Fruit fly (Drosophila melanogaster) whole organism, prepupa: Measurements from ENCODE around the gene CAHbeta.

Source experiments
- Blimp-1 ChIP-seq: fragments of 200-800 bp; sonication (Bioruptor generic); optimal IDR thresholded peaks from 3 replicates; lab custom pipeline; 2017; ENCODE audit warnings: missing biosample characterization, missing genetic modification characterization, mild to moderate bottlenecking, moderate library complexity, missing genetic modification reagents
- CG10631 ChIP-seq: fragments of 200-800 bp; sonication (Bioruptor generic); optimal IDR thresholded peaks from 2 replicates; lab custom pipeline; 2016; ENCODE audit warnings: missing biosample characterization, missing genetic modification characterization
- CG10669 ChIP-seq: fragments of 200-800 bp; sonication (Bioruptor generic); optimal IDR thresholded peaks from 3 replicates; lab custom pipeline; 2018; ENCODE audit warnings: missing biosample characterization, mild to moderate bottlenecking, missing genetic modification characterization, moderate library complexity
- CG11762 ChIP-seq: fragments of 200-800 bp; sonication (Bioruptor generic); optimal IDR thresholded peaks from 3 replicates; lab custom pipeline; 2016; ENCODE audit warnings: missing biosample characterization, missing genetic modification characterization; ENCODE audit not compliant: insufficient read depth
- CG1621 ChIP-seq: fragments of 200-800 bp; sonication (Bioruptor generic); optimal IDR thresholded peaks from 3 replicates; lab custom pipeline; 2018; ENCODE audit warnings: missing biosample characterization, mild to moderate bottlenecking, missing genetic modification characterization
- CG16779 ChIP-seq: fragments of 200-800 bp; sonication (Bioruptor generic); optimal IDR thresholded peaks from 3 replicates; lab custom pipeline; 2017; ENCODE audit warnings: missing biosample characterization, mild to moderate bottlenecking, missing genetic modification characterization
- CG3032 ChIP-seq: fragments of 200-800 bp; optimal IDR thresholded peaks from 2 replicates; lab custom pipeline; 2019; ENCODE audit warnings: missing biosample characterization, mild to moderate bottlenecking, missing genetic modification characterization, moderate library complexity
- CG31627 ChIP-seq: fragments of 200-800 bp; sonication (Bioruptor generic); optimal IDR thresholded peaks from 3 replicates; lab custom pipeline; 2016; ENCODE audit warnings: missing biosample characterization, missing genetic modification characterization
- CG32006 ChIP-seq: fragments of 200-800 bp; sonication (Bioruptor generic); optimal IDR thresholded peaks from 3 replicates; lab custom pipeline; 2017; ENCODE audit warnings: missing biosample characterization, mild to moderate bottlenecking, missing genetic modification characterization
- CG34406 ChIP-seq: fragments of 200-800 bp; sonication (Bioruptor generic); optimal IDR thresholded peaks from 3 replicates; lab custom pipeline; 2016; ENCODE audit warnings: missing biosample characterization, missing genetic modification characterization
- CG4318 ChIP-seq: fragments of 200-800 bp; sonication (Bioruptor generic); optimal IDR thresholded peaks from 3 replicates; lab custom pipeline; 2017; ENCODE audit warnings: missing biosample characterization, mild to moderate bottlenecking, missing genetic modification characterization
- CG6163 ChIP-seq: fragments of 200-800 bp; sonication (Bioruptor generic); IDR thresholded peaks from 3 replicates; pipeline ENCODE4 v1.3.6; 2022; ENCODE audit warnings: missing biosample characterization, missing genetic modification characterization
- CG6808 ChIP-seq: fragments of 200-800 bp; sonication (Bioruptor generic); optimal IDR thresholded peaks from 3 replicates; lab custom pipeline; 2017; ENCODE audit warnings: missing biosample characterization, missing genetic modification characterization, mild to moderate bottlenecking, moderate library complexity, missing genetic modification reagents
- CG6854 ChIP-seq: fragments of 200-800 bp; sonication (Bioruptor generic); optimal IDR thresholded peaks from 2 replicates; lab custom pipeline; 2017; ENCODE audit warnings: missing biosample characterization, mild to moderate bottlenecking, missing genetic modification characterization
- CG8119 ChIP-seq: fragments of 200-800 bp; sonication (Bioruptor generic); IDR thresholded peaks from 3 replicates; pipeline ENCODE4 v1.3.6; 2022; ENCODE audit warnings: missing biosample characterization, missing genetic modification characterization
- CG8319 ChIP-seq: fragments of 200-800 bp; sonication (Bioruptor generic); optimal IDR thresholded peaks from 3 replicates; lab custom pipeline; 2016; ENCODE audit warnings: missing biosample characterization, missing genetic modification characterization
- CG8632 ChIP-seq: fragments of 200-800 bp; sonication (Bioruptor generic); optimal IDR thresholded peaks from 3 replicates; lab custom pipeline; 2016; ENCODE audit warnings: missing biosample characterization, missing genetic modification characterization
- Eip75B ChIP-seq: fragments of 200-800 bp; sonication (Bioruptor generic); optimal IDR thresholded peaks from 3 replicates; lab custom pipeline; 2016; ENCODE audit warnings: missing biosample characterization, missing genetic modification characterization
- Eip78C ChIP-seq: fragments of 200-800 bp; sonication (Bioruptor generic); peaks from one replicate; lab custom pipeline; 2016; ENCODE audit warnings: missing biosample characterization, missing genetic modification characterization
- Eip93F ChIP-seq: fragments of 200-800 bp; sonication (Bioruptor generic); optimal IDR thresholded peaks from 2 replicates; lab custom pipeline; 2016; ENCODE audit warnings: missing biosample characterization, mild to moderate bottlenecking, missing genetic modification characterization
- Ets21C ChIP-seq: fragments of 200-800 bp; sonication (Bioruptor generic); optimal IDR thresholded peaks from 3 replicates; lab custom pipeline; 2016; ENCODE audit warnings: missing biosample characterization, missing genetic modification characterization
- Ets96B ChIP-seq: fragments of 200-800 bp; optimal IDR thresholded peaks from 2 replicates; lab custom pipeline; 2019; ENCODE audit warnings: missing biosample characterization, mild to moderate bottlenecking, missing genetic modification characterization, moderate library complexity
- Gug ChIP-seq: fragments of 200-800 bp; sonication (Bioruptor generic); IDR thresholded peaks from 2 replicates; pipeline ENCODE4 v1.3.6; 2022; ENCODE audit warnings: missing biosample characterization, missing genetic modification characterization
- Hr38 ChIP-seq: sonication (Bioruptor generic); optimal IDR thresholded peaks from 2 replicates; lab custom pipeline; 2016; ENCODE audit warnings: missing biosample characterization, missing genetic modification characterization
- Hr39 ChIP-seq: fragments of 200-800 bp; sonication (Bioruptor generic); optimal IDR thresholded peaks from 2 replicates; lab custom pipeline; 2016; ENCODE audit warnings: missing biosample characterization, missing genetic modification characterization
- Hr4 ChIP-seq: fragments of 200-800 bp; sonication (Bioruptor generic); optimal IDR thresholded peaks from 3 replicates; lab custom pipeline; 2016; ENCODE audit warnings: missing biosample characterization, missing genetic modification characterization
- Lpt ChIP-seq: fragments of 200-800 bp; sonication (Bioruptor generic); optimal IDR thresholded peaks from 3 replicates; lab custom pipeline; 2016; ENCODE audit warnings: missing biosample characterization, missing genetic modification characterization
- Met ChIP-seq: fragments of 200-800 bp; sonication (Bioruptor generic); optimal IDR thresholded peaks from 3 replicates; lab custom pipeline; 2016; ENCODE audit warnings: missing biosample characterization, missing genetic modification characterization
- Smox ChIP-seq: fragments of 200-800 bp; sonication (Bioruptor generic); optimal IDR thresholded peaks from 3 replicates; lab custom pipeline; 2016; ENCODE audit warnings: missing biosample characterization, missing genetic modification characterization
- Sox102F ChIP-seq: fragments of 200-800 bp; sonication (Bioruptor generic); optimal IDR thresholded peaks from 2 replicates; lab custom pipeline; 2016; ENCODE audit warnings: missing biosample characterization, mild to moderate bottlenecking, missing genetic modification characterization
- Sox15 ChIP-seq: fragments of 200-800 bp; sonication (Bioruptor generic); optimal IDR thresholded peaks from 3 replicates; lab custom pipeline; 2016; ENCODE audit warnings: missing biosample characterization, missing genetic modification characterization
- acj6 ChIP-seq: fragments of 200-800 bp; sonication (Bioruptor generic); optimal IDR thresholded peaks from 3 replicates; lab custom pipeline; 2016; ENCODE audit warnings: missing biosample characterization, missing genetic modification characterization
- dac ChIP-seq: fragments of 200-800 bp; sonication (Bioruptor generic); optimal IDR thresholded peaks from 2 replicates; lab custom pipeline; 2017; ENCODE audit warnings: missing biosample characterization, mild to moderate bottlenecking, missing genetic modification characterization
- dsx ChIP-seq: fragments of 200-800 bp; optimal IDR thresholded peaks from 3 replicates; lab custom pipeline; 2019; ENCODE audit warnings: missing biosample characterization, mild to moderate bottlenecking, missing genetic modification characterization, moderate library complexity; ENCODE audit not compliant: poor library complexity, severe bottlenecking
- eg ChIP-seq: fragments of 200-800 bp; sonication (Bioruptor generic); IDR thresholded peaks from 3 replicates; pipeline ENCODE4 v1.3.6; 2022; ENCODE audit warnings: missing biosample characterization, missing genetic modification characterization
- esn ChIP-seq: fragments of 200-800 bp; sonication (Bioruptor generic); optimal IDR thresholded peaks from 2 replicates; lab custom pipeline; 2016; ENCODE audit warnings: missing biosample characterization, mild to moderate bottlenecking, missing genetic modification characterization, moderate library complexity
- lz ChIP-seq: fragments of 200-800 bp; sonication (Bioruptor generic); optimal IDR thresholded peaks from 3 replicates; lab custom pipeline; 2016; ENCODE audit warnings: missing biosample characterization, missing genetic modification characterization
- pdm3 ChIP-seq: fragments of 200-800 bp; sonication (Bioruptor generic); optimal IDR thresholded peaks from 3 replicates; lab custom pipeline; 2016; ENCODE audit warnings: missing biosample characterization, missing genetic modification characterization
- salr ChIP-seq, 2 experiments: fragments of 200-800 bp; sonication (Bioruptor generic); optimal IDR thresholded peaks; 3 replicates each; lab custom pipeline; 2016 to 2018; ENCODE audit warnings: missing biosample characterization in 2 of 2, missing genetic modification characterization in 2 of 2, mild to moderate bottlenecking in 1 of 2
- spab ChIP-seq: fragments of 200-800 bp; sonication (Bioruptor generic); optimal IDR thresholded peaks from 2 replicates; lab custom pipeline; 2017; ENCODE audit warnings: missing biosample characterization, mild to moderate bottlenecking, missing genetic modification characterization, missing genetic modification reagents
- ss ChIP-seq, 2 experiments: fragments of 200-800 bp; sonication (Bioruptor generic); optimal IDR thresholded peaks; 2 replicates in 1 of 2; 3 replicates in 1 of 2; lab custom pipeline; 2017 to 2018; ENCODE audit warnings: mild to moderate bottlenecking in 2 of 2, missing biosample characterization in 2 of 2, missing genetic modification characterization in 2 of 2, moderate library complexity in 1 of 2
- svp ChIP-seq: fragments of 200-800 bp; sonication (Bioruptor generic); peaks from one replicate; lab custom pipeline; 2016; ENCODE audit warnings: missing biosample characterization, missing genetic modification characterization
- topi ChIP-seq: fragments of 200-800 bp; sonication (Bioruptor generic); optimal IDR thresholded peaks from 3 replicates; lab custom pipeline; 2016; ENCODE audit warnings: missing biosample characterization, missing genetic modification characterization
- vri ChIP-seq: fragments of 200-800 bp; sonication (Bioruptor generic); optimal IDR thresholded peaks from 3 replicates; lab custom pipeline; 2016; ENCODE audit warnings: missing biosample characterization, mild to moderate bottlenecking, missing genetic modification characterization

CAHbeta gene

dm6 chr3R:8963756-8964342 is 16.8 kb upstream of the CAHbeta start (continued):
- no peak for TF ChIP-seq Ets21C (GFP tag; lab: Kevin White, UChicago)
- peak; percentile 4 for TF ChIP-seq Smox (GFP tag; lab: Kevin White, UChicago)
- no peak for TF ChIP-seq CG10631 (GFP tag; lab: Kevin White, UChicago)
- peak; percentile 56 for TF ChIP-seq CG4318 (GFP tag; lab: Kevin White, UChicago)
- TF ChIP-seq eg (GFP tag; lab: Robert Waterston, UW): peak; percentile 75
- TF ChIP-seq Hr38 (GFP tag; lab: Kevin White, UChicago): no peak
- no peak for TF ChIP-seq CG16779
- TF ChIP-seq salr (GFP tag; optimal IDR thresholded peaks at IDR 0.05; lab: Kevin White, UChicago): no peak

- TF ChIP-seq Sox102F (GFP tag; lab: Kevin White, UChicago): no peak
- no peak for TF ChIP-seq CG6163 (GFP tag; lab: Robert Waterston, UW)
- TF ChIP-seq CG8632 (GFP tag; lab: Kevin White, UChicago): no peak
- no peak for TF ChIP-seq spab (GFP tag; lab: Kevin White, UChicago)
- TF ChIP-seq Eip75B (GFP tag; lab: Kevin White, UChicago): no peak
- TF ChIP-seq Met (GFP tag; lab: Kevin White, UChicago): no peak
- no peak for TF ChIP-seq Lpt
- no peak for TF ChIP-seq CG31627 (GFP tag; lab: Kevin White, UChicago)
- no peak for TF ChIP-seq pdm3 (GFP tag; lab: Kevin White, UChicago)
- no peak for TF ChIP-seq CG11762 (GFP tag; lab: Kevin White, UChicago)
- no peak for TF ChIP-seq CG3032 (tag; lab: Kevin White, UChicago)
Measured at dm6 chr3R:8965546-8965945, 15.1 kb upstream of the CAHbeta start.

DNA sequence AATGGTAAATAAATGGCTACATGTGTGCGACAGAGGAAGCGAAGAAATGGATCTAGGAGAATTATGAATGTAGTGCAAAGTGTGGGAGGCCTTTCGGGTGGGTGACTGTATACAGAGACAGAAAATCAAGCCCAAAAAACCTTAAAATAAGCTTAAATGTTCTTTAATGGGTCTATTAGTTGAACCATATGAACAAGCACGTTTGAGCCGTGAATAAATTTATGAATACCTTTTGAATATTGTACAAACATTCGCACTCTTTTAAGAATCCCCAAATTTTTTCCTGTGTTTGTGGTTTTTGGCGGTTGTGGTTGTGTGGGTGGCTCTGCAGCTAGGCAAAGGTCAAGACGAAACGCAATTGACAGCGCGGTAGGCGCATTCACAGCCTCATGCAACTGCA is 14.1 kb upstream of the CAHbeta start:
- TF ChIP-seq dsx (GFP tag; lab: Kevin White, UChicago) (no peak), salr (GFP tag; optimal IDR thresholded peaks at IDR 0.05; lab: Kevin White, UChicago) (peak in 1 of 2 experiments; percentile 10), Sox15 (GFP tag; lab: Kevin White, UChicago) (no peak), Hr39 (GFP tag; lab: Kevin White, UChicago) (no peak), CG1621 (tag; lab: Kevin White, UChicago) (no peak), Hr4 (GFP tag; lab: Kevin White, UChicago) (peak; percentile 2), Hr38 (GFP tag; lab: Kevin White, UChicago) (no peak), Ets96B (tag; lab: Kevin White, UChicago) (no peak), CG32006 (GFP tag; lab: Kevin White, UChicago) (peak; percentile 67), eg (GFP tag; lab: Robert Waterston, UW) (peak; percentile 59), svp (GFP tag; lab: Kevin White, UChicago) (peak; percentile 45), Gug (no peak)

dm6 chr3R:8968837-8969236 is 11.8 kb upstream of the CAHbeta start:
- TF ChIP-seq lz (GFP tag; lab: Kevin White, UChicago) (peak; percentile 73), Eip75B (GFP tag; lab: Kevin White, UChicago) (peak; percentile 78), CG6854 (GFP tag; lab: Kevin White, UChicago) (no peak), Blimp-1 (GFP tag; lab: Kevin White, UChicago) (no peak), esn (peak; percentile 86), Hr38 (GFP tag; lab: Kevin White, UChicago) (no peak), Met (GFP tag; lab: Kevin White, UChicago) (peak; percentile 87), Hr39 (GFP tag; lab: Kevin White, UChicago) (peak; percentile 69), Sox15 (GFP tag; lab: Kevin White, UChicago) (peak; percentile 5), acj6 (GFP tag; lab: Kevin White, UChicago) (peak; percentile 63), CG8319 (GFP tag; lab: Kevin White, UChicago) (peak; percentile 27), vri (peak; percentile 28), ss (GFP tag; optimal IDR thresholded peaks at IDR 0.05; lab: Kevin White, UChicago) (no peak), CG8632 (GFP tag; lab: Kevin White, UChicago) (peak; percentile 63), salr (GFP tag; optimal IDR thresholded peaks at IDR 0.05; lab: Kevin White, UChicago) (no peak), CG8119 (GFP tag; lab: Robert Waterston, UW) (no peak), CG11762 (GFP tag; lab: Kevin White, UChicago) (peak; percentile 34), Gug (no peak), Eip78C (GFP tag; lab: Kevin White, UChicago) (peak; percentile 91), topi (GFP tag; lab: Kevin White, UChicago) (peak; percentile 78), CG6808 (GFP tag; lab: Kevin White, UChicago) (no peak), Eip93F (peak; percentile 60), dac (no peak), CG34406 (peak; percentile 66), Lpt (no peak), CG10669 (GFP tag; lab: Kevin White, UChicago) (peak; percentile 31)
